Worm (Caenorhabditis elegans) whole organism, late embryonic: ENCODE results near the gene C13G5.2.

Experiments used
- F13H6.1 ChIP-seq: sonication (generic microtip); optimal IDR thresholded peaks from 2 replicates; lab custom pipeline; 2016; ENCODE audit warnings: missing genetic modification characterization, missing compliant biosample characterization
- K02D7.2 ChIP-seq: sonication (generic microtip); optimal IDR thresholded peaks from 2 replicates; lab custom pipeline; 2017; ENCODE audit warnings: mild to moderate bottlenecking, missing genetic modification characterization, missing compliant biosample characterization
- K09A11.1 ChIP-seq: sonication (generic microtip); optimal IDR thresholded peaks from 2 replicates; lab custom pipeline; 2017; ENCODE audit warnings: antibody characterized with exemption, mild to moderate bottlenecking, missing genetic modification characterization, missing compliant biosample characterization; ENCODE audit not compliant: insufficient read depth
- Y22D7AL.16 ChIP-seq: sonication (generic microtip); optimal IDR thresholded peaks from 2 replicates; lab custom pipeline; 2016; ENCODE audit warnings: missing genetic modification characterization, missing compliant biosample characterization
- ceh-14 ChIP-seq: sonication (generic microtip); optimal IDR thresholded peaks from 2 replicates; lab custom pipeline; 2016; ENCODE audit warnings: missing genotype, missing genetic modification characterization, missing compliant biosample characterization
- ceh-2 ChIP-seq: sonication (generic microtip); optimal IDR thresholded peaks from 2 replicates; lab custom pipeline; 2016; ENCODE audit warnings: missing genotype, missing genetic modification characterization, missing compliant biosample characterization
- ceh-24 ChIP-seq: sonication (generic microtip); optimal IDR thresholded peaks from 2 replicates; lab custom pipeline; 2016; ENCODE audit warnings: mild to moderate bottlenecking, missing genetic modification characterization, missing compliant biosample characterization
- ceh-34 ChIP-seq: sonication (generic microtip); optimal IDR thresholded peaks from 2 replicates; lab custom pipeline; 2016; ENCODE audit warnings: mild to moderate bottlenecking, missing genetic modification characterization, missing compliant biosample characterization
- ceh-45 ChIP-seq: fragments of 200-800 bp; sonication (Bioruptor generic); IDR thresholded peaks from 2 replicates; pipeline ENCODE4 v1.3.6; 2022; ENCODE audit warnings: missing genetic modification reagents, missing genetic modification characterization, missing compliant biosample characterization
- ceh-48 ChIP-seq: sonication (generic microtip); optimal IDR thresholded peaks from 2 replicates; lab custom pipeline; 2016; ENCODE audit warnings: missing genetic modification characterization, inconsistent platforms, missing compliant biosample characterization
- ceh-9 ChIP-seq: sonication (generic microtip); optimal IDR thresholded peaks from 2 replicates; lab custom pipeline; 2016; ENCODE audit warnings: mild to moderate bottlenecking, missing genetic modification characterization, inconsistent platforms, missing compliant biosample characterization
- che-1 ChIP-seq: sonication (generic microtip); optimal IDR thresholded peaks from 2 replicates; lab custom pipeline; 2016; ENCODE audit warnings: mild to moderate bottlenecking, missing genetic modification characterization, missing compliant biosample characterization
- elt-2 ChIP-seq: sonication (generic microtip); optimal IDR thresholded peaks from 2 replicates; lab custom pipeline; 2016; ENCODE audit warnings: missing genetic modification reagents, missing genetic modification characterization, missing compliant biosample characterization
- fax-1 ChIP-seq: sonication (generic microtip); optimal IDR thresholded peaks from 2 replicates; lab custom pipeline; 2016; ENCODE audit warnings: missing genotype, missing genetic modification characterization, missing compliant biosample characterization
- fkh-10 ChIP-seq: fragments of 150-350 bp; optimal IDR thresholded peaks from 2 replicates; lab custom pipeline; 2014; ENCODE audit warnings: missing biosample characterization, missing genetic modification reagents, missing genetic modification characterization
- gmeb-2 ChIP-seq: sonication (generic microtip); optimal IDR thresholded peaks from 2 replicates; lab custom pipeline; 2016; ENCODE audit warnings: missing genetic modification characterization, inconsistent platforms, missing compliant biosample characterization
- hlh-13 ChIP-seq: fragments of 200-800 bp; sonication (Bioruptor generic); optimal IDR thresholded peaks from 2 replicates; lab custom pipeline; 2018; ENCODE audit warnings: mild to moderate bottlenecking, missing genetic modification characterization, missing compliant biosample characterization
- hlh-15 ChIP-seq: sonication (generic microtip); optimal IDR thresholded peaks from 2 replicates; lab custom pipeline; 2016; ENCODE audit warnings: missing genetic modification characterization, missing compliant biosample characterization
- hlh-30 ChIP-seq: sonication (generic microtip); optimal IDR thresholded peaks from 2 replicates; lab custom pipeline; 2017; ENCODE audit warnings: antibody characterized with exemption, missing genetic modification characterization, missing compliant biosample characterization; ENCODE audit not compliant: insufficient read depth
- madf-2 ChIP-seq: sonication (generic microtip); optimal IDR thresholded peaks from 2 replicates; lab custom pipeline; 2017; ENCODE audit warnings: missing genetic modification characterization, missing compliant biosample characterization
- nfya-1 ChIP-seq: sonication (generic microtip); optimal IDR thresholded peaks from 2 replicates; lab custom pipeline; 2017; ENCODE audit warnings: missing genetic modification characterization, mild to moderate bottlenecking, missing compliant biosample characterization, antibody characterized with exemption, moderate library complexity
- nhr-11 ChIP-seq: fragments of 150-350 bp; optimal IDR thresholded peaks from 2 replicates; lab custom pipeline; 2014; ENCODE audit warnings: missing biosample characterization, missing genetic modification characterization
- npax-4 ChIP-seq: sonication (generic microtip); optimal IDR thresholded peaks from 2 replicates; lab custom pipeline; 2016; ENCODE audit warnings: missing genetic modification characterization, missing compliant biosample characterization
- pax-1 ChIP-seq: fragments of 150-350 bp; optimal IDR thresholded peaks from 2 replicates; lab custom pipeline; 2014; ENCODE audit warnings: missing biosample characterization, missing genetic modification characterization
- sdc-2 ChIP-seq: sonication (generic microtip); optimal IDR thresholded peaks from 2 replicates; lab custom pipeline; 2016; ENCODE audit warnings: missing genotype, missing genetic modification characterization, missing compliant biosample characterization
- sox-4 ChIP-seq: sonication (generic microtip); optimal IDR thresholded peaks from 2 replicates; lab custom pipeline; 2017; ENCODE audit warnings: mild to moderate bottlenecking, missing genetic modification characterization, inconsistent platforms, missing compliant biosample characterization
- tbx-7 ChIP-seq: sonication (generic microtip); optimal IDR thresholded peaks from 2 replicates; lab custom pipeline; 2016; ENCODE audit warnings: missing genotype, missing genetic modification characterization, missing compliant biosample characterization
- unc-3 ChIP-seq, 2 experiments: fragments of 200-800 bp in 1 of 2; sonication (Bioruptor generic) in 1 of 2; sonication (generic microtip) in 1 of 2; conservative IDR thresholded peaks in 1 of 2; optimal IDR thresholded peaks in 1 of 2; 2 replicates each; pipeline versions ENCODE4 v1.3.6 to Lab custom; 2016 to 2022; ENCODE audit warnings: missing compliant biosample characterization in 2 of 2, missing genetic modification characterization in 2 of 2, missing genetic modification reagents in 1 of 2
- unc-86 ChIP-seq: sonication (generic microtip); optimal IDR thresholded peaks from 2 replicates; lab custom pipeline; 2016; ENCODE audit warnings: missing genetic modification characterization, missing compliant biosample characterization
- zip-5 ChIP-seq: sonication (generic microtip); optimal IDR thresholded peaks from 2 replicates; lab custom pipeline; 2016; ENCODE audit warnings: missing genetic modification characterization, missing compliant biosample characterization

C13G5.2 gene

ce11 chrIII:8657676-8658366 is 39.6 kb upstream of the C13G5.2 start:
- TF ChIP-seq ceh-45 (GFP tag; lab: Robert Waterston, UW) (no peak), F13H6.1 (tag; lab: Kevin White, UChicago) (no peak), fkh-10 (GFP tag; lab: Kevin White, UChicago) (no peak), pax-1 (no peak), unc-86 (tag; lab: Kevin White, UChicago) (no peak), ceh-48 (tag; lab: Kevin White, UChicago) (no peak), fax-1 (tag; lab: Kevin White, UChicago) (no peak), ceh-24 (tag; lab: Kevin White, UChicago) (no peak), unc-3 (GFP tag; conservative IDR thresholded peaks at IDR 0.05; lab: Robert Waterston, UW) (no peak), unc-3 (tag; optimal IDR thresholded peaks at IDR 0.05; lab: Kevin White, UChicago) (no peak), ceh-2 (no peak), K09A11.1 (tag; lab: Kevin White, UChicago) (no peak), hlh-30 (tag; lab: Kevin White, UChicago) (no peak), sox-4 (tag; lab: Kevin White, UChicago) (no peak), che-1 (tag; lab: Kevin White, UChicago) (no peak), elt-2 (tag; lab: Kevin White, UChicago) (no peak), ceh-14 (tag; lab: Kevin White, UChicago) (no peak), zip-5 (tag; lab: Kevin White, UChicago) (no peak), sdc-2 (tag; lab: Kevin White, UChicago) (no peak), tbx-7 (no peak), hlh-13 (GFP tag; lab: Kevin White, UChicago) (no peak)

DNA sequence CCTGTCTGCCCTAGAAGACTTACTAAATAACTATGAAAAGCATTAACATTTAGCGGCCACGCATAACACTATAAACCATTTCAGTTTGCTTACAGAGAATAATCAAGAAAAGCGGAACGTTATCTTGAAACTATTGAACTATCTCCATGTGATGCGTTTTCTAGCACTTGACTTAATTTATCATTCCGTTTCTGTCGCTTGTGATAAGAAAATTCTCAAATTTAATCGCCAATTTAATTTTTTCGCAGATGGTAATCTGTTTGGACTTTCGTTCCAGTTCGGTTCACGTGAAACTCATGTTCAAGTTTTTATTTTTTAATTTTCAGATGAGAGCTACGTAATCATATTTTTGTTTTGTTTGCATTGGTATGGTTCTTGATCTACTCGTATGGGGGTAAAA is 38.7 kb upstream of the C13G5.2 start:
- no peak for TF ChIP-seq ceh-34 (tag; lab: Kevin White, UChicago)
- peak; percentile 81 for TF ChIP-seq elt-2 (tag; lab: Kevin White, UChicago)
- no peak for TF ChIP-seq hlh-15
- TF ChIP-seq nfya-1 (tag; lab: Kevin White, UChicago) = no peak

DNA sequence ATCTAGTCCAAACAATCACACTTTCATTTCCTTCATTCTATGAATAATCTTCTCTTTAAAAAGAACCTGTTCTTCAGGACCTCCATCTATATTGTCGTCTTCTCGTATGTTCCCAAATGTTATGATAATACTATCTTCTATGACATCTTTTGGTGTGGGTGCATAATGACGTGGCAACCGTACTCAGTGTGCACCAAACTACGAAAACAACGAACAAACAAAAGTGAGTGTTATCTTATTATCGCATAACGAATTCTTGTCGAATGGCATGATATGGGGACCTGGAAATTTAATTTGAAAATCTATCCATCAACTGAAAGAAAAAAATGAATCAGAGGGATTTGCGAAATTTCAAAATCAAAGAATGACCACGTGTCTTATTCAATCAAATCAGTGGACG is 37.8 kb upstream of the C13G5.2 start:
- peak; percentile 67 for TF ChIP-seq elt-2 (tag; lab: Kevin White, UChicago)
- TF ChIP-seq K02D7.2 = no peak

- TF ChIP-seq ceh-9 (tag; lab: Kevin White, UChicago) = no peak
- no peak for TF ChIP-seq hlh-15
- TF ChIP-seq nhr-11 (tag; lab: Kevin White, UChicago) = no peak
- no peak for TF ChIP-seq madf-2 (tag; lab: Kevin White, UChicago)
- no peak for TF ChIP-seq unc-3 (GFP tag; conservative IDR thresholded peaks at IDR 0.05; lab: Robert Waterston, UW)
- no peak for TF ChIP-seq unc-3 (tag; optimal IDR thresholded peaks at IDR 0.05; lab: Kevin White, UChicago)
- no peak for TF ChIP-seq K09A11.1 (tag; lab: Kevin White, UChicago)
- no peak for TF ChIP-seq gmeb-2
- no peak for TF ChIP-seq unc-86 (tag; lab: Kevin White, UChicago)
Observed at ce11 chrIII:8655412-8655811, 37.1 kb upstream of the C13G5.2 start.

ce11 chrIII:8654400-8654980 is 36.2 kb upstream of the C13G5.2 start:
- TF ChIP-seq Y22D7AL.16 (tag; lab: Kevin White, UChicago) (no peak), ceh-24 (tag; lab: Kevin White, UChicago) (no peak), hlh-30 (tag; lab: Kevin White, UChicago) (no peak), npax-4 (tag; lab: Kevin White, UChicago) (no peak), F13H6.1 (tag; lab: Kevin White, UChicago) (no peak)
